Worm (Caenorhabditis elegans) whole organism, late embryonic: Measurements from ENCODE around the gene W04H10.6.

ENCODE experiments used
- C08G9.2 ChIP-seq: sonication (generic microtip); optimal IDR thresholded peaks from 2 replicates; lab custom pipeline; 2016; ENCODE audit warnings: mild to moderate bottlenecking, missing genetic modification characterization, moderate library complexity, missing compliant biosample characterization
- K02D7.2 ChIP-seq: sonication (generic microtip); optimal IDR thresholded peaks from 2 replicates; lab custom pipeline; 2017; ENCODE audit warnings: mild to moderate bottlenecking, missing genetic modification characterization, missing compliant biosample characterization
- T23F11.4 ChIP-seq: fragments of 200-800 bp; sonication (Bioruptor generic); optimal IDR thresholded peaks from 2 replicates; lab custom pipeline; 2018; ENCODE audit warnings: mild to moderate bottlenecking, missing genetic modification characterization, missing compliant biosample characterization
- ama-1 ChIP-seq: fragments of 150-350 bp; optimal IDR thresholded peaks from 2 replicates; lab custom pipeline; 2014
- ceh-14 ChIP-seq: sonication (generic microtip); optimal IDR thresholded peaks from 2 replicates; lab custom pipeline; 2016; ENCODE audit warnings: missing genotype, missing genetic modification characterization, missing compliant biosample characterization
- ceh-2 ChIP-seq: sonication (generic microtip); optimal IDR thresholded peaks from 2 replicates; lab custom pipeline; 2016; ENCODE audit warnings: missing genotype, missing genetic modification characterization, missing compliant biosample characterization
- ceh-31 ChIP-seq: sonication (generic microtip); optimal IDR thresholded peaks from 2 replicates; lab custom pipeline; 2016; ENCODE audit warnings: missing genetic modification characterization, missing compliant biosample characterization
- ceh-34 ChIP-seq: sonication (generic microtip); optimal IDR thresholded peaks from 2 replicates; lab custom pipeline; 2016; ENCODE audit warnings: mild to moderate bottlenecking, missing genetic modification characterization, missing compliant biosample characterization
- ceh-48 ChIP-seq: sonication (generic microtip); optimal IDR thresholded peaks from 2 replicates; lab custom pipeline; 2016; ENCODE audit warnings: missing genetic modification characterization, inconsistent platforms, missing compliant biosample characterization
- ceh-6 ChIP-seq: fragments of 200-800 bp; sonication (Bioruptor generic); optimal IDR thresholded peaks from 2 replicates; lab custom pipeline; 2018; ENCODE audit warnings: mild to moderate bottlenecking, missing genetic modification characterization, missing compliant biosample characterization
- dmd-4 ChIP-seq: sonication (generic microtip); optimal IDR thresholded peaks from 2 replicates; lab custom pipeline; 2016; ENCODE audit warnings: borderline replicate concordance, missing genetic modification characterization, missing compliant biosample characterization
- elt-2 ChIP-seq: sonication (generic microtip); optimal IDR thresholded peaks from 2 replicates; lab custom pipeline; 2016; ENCODE audit warnings: missing genetic modification reagents, missing genetic modification characterization, missing compliant biosample characterization
- ets-4 ChIP-seq: sonication (generic microtip); optimal IDR thresholded peaks from 2 replicates; lab custom pipeline; 2016; ENCODE audit warnings: missing genetic modification characterization, missing compliant biosample characterization
- eyg-1 ChIP-seq: sonication (generic microtip); optimal IDR thresholded peaks from 2 replicates; lab custom pipeline; 2016; ENCODE audit warnings: missing genotype, missing genetic modification characterization, missing compliant biosample characterization
- fax-1 ChIP-seq: sonication (generic microtip); optimal IDR thresholded peaks from 2 replicates; lab custom pipeline; 2016; ENCODE audit warnings: missing genotype, missing genetic modification characterization, missing compliant biosample characterization
- fkh-10 ChIP-seq: fragments of 150-350 bp; optimal IDR thresholded peaks from 2 replicates; lab custom pipeline; 2014; ENCODE audit warnings: missing biosample characterization, missing genetic modification reagents, missing genetic modification characterization
- fkh-6 ChIP-seq: sonication (generic microtip); optimal IDR thresholded peaks from 2 replicates; lab custom pipeline; 2016; ENCODE audit warnings: missing genetic modification characterization, missing compliant biosample characterization
- gmeb-2 ChIP-seq: sonication (generic microtip); optimal IDR thresholded peaks from 2 replicates; lab custom pipeline; 2016; ENCODE audit warnings: missing genetic modification characterization, inconsistent platforms, missing compliant biosample characterization
- hlh-13 ChIP-seq: fragments of 200-800 bp; sonication (Bioruptor generic); optimal IDR thresholded peaks from 2 replicates; lab custom pipeline; 2018; ENCODE audit warnings: mild to moderate bottlenecking, missing genetic modification characterization, missing compliant biosample characterization
- hlh-15 ChIP-seq: sonication (generic microtip); optimal IDR thresholded peaks from 2 replicates; lab custom pipeline; 2016; ENCODE audit warnings: missing genetic modification characterization, missing compliant biosample characterization
- hlh-6 ChIP-seq: sonication (generic microtip); optimal IDR thresholded peaks from 2 replicates; lab custom pipeline; 2016; ENCODE audit warnings: missing genotype, missing genetic modification characterization, missing compliant biosample characterization
- lim-6 ChIP-seq: sonication (generic microtip); optimal IDR thresholded peaks from 2 replicates; lab custom pipeline; 2016; ENCODE audit warnings: missing genetic modification characterization, missing compliant biosample characterization
- lin-11 ChIP-seq: fragments of 200-800 bp; sonication (Bioruptor generic); optimal IDR thresholded peaks from 2 replicates; lab custom pipeline; 2018; ENCODE audit warnings: mild to moderate bottlenecking, missing genetic modification characterization, missing compliant biosample characterization
- madf-2 ChIP-seq: sonication (generic microtip); optimal IDR thresholded peaks from 2 replicates; lab custom pipeline; 2017; ENCODE audit warnings: missing genetic modification characterization, missing compliant biosample characterization
- mec-3 ChIP-seq: sonication (generic microtip); optimal IDR thresholded peaks from 2 replicates; lab custom pipeline; 2016; ENCODE audit warnings: borderline replicate concordance, missing genetic modification characterization, missing compliant biosample characterization
- nfya-1 ChIP-seq: sonication (generic microtip); optimal IDR thresholded peaks from 2 replicates; lab custom pipeline; 2017; ENCODE audit warnings: missing genetic modification characterization, mild to moderate bottlenecking, missing compliant biosample characterization, antibody characterized with exemption, moderate library complexity
- nhr-11 ChIP-seq: fragments of 150-350 bp; optimal IDR thresholded peaks from 2 replicates; lab custom pipeline; 2014; ENCODE audit warnings: missing biosample characterization, missing genetic modification characterization
- nhr-232 ChIP-seq: sonication (generic microtip); optimal IDR thresholded peaks from 2 replicates; lab custom pipeline; 2016; ENCODE audit warnings: missing genetic modification characterization, missing compliant biosample characterization
- pag-3 ChIP-seq: sonication (generic microtip); optimal IDR thresholded peaks from 2 replicates; lab custom pipeline; 2016; ENCODE audit warnings: missing compliant biosample characterization, missing genetic modification characterization, borderline replicate concordance
- pax-1 ChIP-seq: fragments of 150-350 bp; optimal IDR thresholded peaks from 2 replicates; lab custom pipeline; 2014; ENCODE audit warnings: missing biosample characterization, missing genetic modification characterization
- pha-2 ChIP-seq: sonication (generic microtip); optimal IDR thresholded peaks from 2 replicates; lab custom pipeline; 2017; ENCODE audit warnings: mild to moderate bottlenecking, missing genetic modification characterization, missing compliant biosample characterization
- pha-4 ChIP-seq: fragments of 150-350 bp; optimal IDR thresholded peaks from 2 replicates; lab custom pipeline; 2018; ENCODE audit warnings: missing biosample characterization, missing genetic modification reagents, missing genetic modification characterization
- pros-1 ChIP-seq: fragments of 150-350 bp; optimal IDR thresholded peaks from 2 replicates; lab custom pipeline; 2014; ENCODE audit warnings: missing biosample characterization, missing genetic modification reagents, missing genetic modification characterization
- tbx-7 ChIP-seq: sonication (generic microtip); optimal IDR thresholded peaks from 2 replicates; lab custom pipeline; 2016; ENCODE audit warnings: missing genotype, missing genetic modification characterization, missing compliant biosample characterization
- unc-3 ChIP-seq, 2 experiments: fragments of 200-800 bp in 1 of 2; sonication (Bioruptor generic) in 1 of 2; sonication (generic microtip) in 1 of 2; conservative IDR thresholded peaks in 1 of 2; optimal IDR thresholded peaks in 1 of 2; 2 replicates each; pipeline versions ENCODE4 v1.3.6 to Lab custom; 2016 to 2022; ENCODE audit warnings: missing compliant biosample characterization in 2 of 2, missing genetic modification characterization in 2 of 2, missing genetic modification reagents in 1 of 2
- unc-55 ChIP-seq: sonication (generic microtip); optimal IDR thresholded peaks from 2 replicates; lab custom pipeline; 2017; ENCODE audit warnings: missing biosample characterization, missing genetic modification reagents, missing genetic modification characterization
- zip-5 ChIP-seq: sonication (generic microtip); optimal IDR thresholded peaks from 2 replicates; lab custom pipeline; 2016; ENCODE audit warnings: missing genetic modification characterization, missing compliant biosample characterization
- ztf-16 ChIP-seq: sonication (generic microtip); optimal IDR thresholded peaks from 2 replicates; lab custom pipeline; 2017; ENCODE audit warnings: missing genetic modification characterization, missing compliant biosample characterization

Gene W04H10.6

ce11 chrII:625926-626325, 17.7 kb upstream of the W04H10.6 start (continued):
- TF ChIP-seq mec-3 (no peak), unc-3 (GFP tag; conservative IDR thresholded peaks at IDR 0.05; lab: Robert Waterston, UW) (no peak), unc-3 (tag; optimal IDR thresholded peaks at IDR 0.05; lab: Kevin White, UChicago) (no peak), pax-1 (tag; lab: Kevin White, UChicago) (no peak), ceh-6 (no peak), elt-2 (no peak), fkh-10 (no peak), ceh-34 (tag; lab: Kevin White, UChicago) (peak; percentile 27), C08G9.2 (no peak), ets-4 (tag; lab: Kevin White, UChicago) (no peak), pros-1 (no peak), dmd-4 (tag; lab: Kevin White, UChicago) (no peak)

ce11 chrII:624443-624842, 16.2 kb upstream of the W04H10.6 start, which contains the start of gene T04B8.5:
Gene T04B8.5, minus strand, starts transcription at chrII:624543.
- TF ChIP-seq dmd-4 (tag; lab: Kevin White, UChicago) (no peak), fax-1 (tag; lab: Kevin White, UChicago) (no peak), zip-5 (tag; lab: Kevin White, UChicago) (no peak), hlh-6 (tag; lab: Kevin White, UChicago) (no peak), pha-2 (tag; lab: Kevin White, UChicago) (no peak), fkh-6 (no peak), ztf-16 (tag; lab: Kevin White, UChicago) (no peak), ets-4 (tag; lab: Kevin White, UChicago) (no peak), hlh-15 (tag; lab: Kevin White, UChicago) (no peak), lin-11 (no peak), madf-2 (no peak), pax-1 (tag; lab: Kevin White, UChicago) (no peak)

- TF ChIP-seq mec-3 (no peak), nfya-1 (peak; percentile 45), hlh-13 (GFP tag; lab: Kevin White, UChicago) (no peak), ama-1 (lab: Kevin White, UChicago) (no peak), eyg-1 (no peak), nhr-232 (tag; lab: Kevin White, UChicago) (no peak), unc-55 (peak; percentile 26), ceh-31 (tag; lab: Kevin White, UChicago) (peak; percentile 26), ceh-34 (tag; lab: Kevin White, UChicago) (peak; percentile 53), T23F11.4 (GFP tag; lab: Kevin White, UChicago) (no peak)
- TF ChIP-seq, all 69 proteins: peak for 4
Observed at ce11 chrII:622478-622877, 14.2 kb upstream of the W04H10.6 start.

ce11 chrII:621141-621540, 12.9 kb upstream of the W04H10.6 start:
- TF ChIP-seq pha-4 (tag; lab: Kevin White, UChicago) (no peak), unc-55 (no peak), K02D7.2 (tag; lab: Kevin White, UChicago) (no peak), nhr-11 (tag; lab: Kevin White, UChicago) (no peak), ceh-14 (tag; lab: Kevin White, UChicago) (no peak), gmeb-2 (tag; lab: Kevin White, UChicago) (no peak)

ce11 chrII:614701-615100, 6.5 kb upstream of the W04H10.6 start:
- TF ChIP-seq tbx-7 (no peak), ceh-14 (tag; lab: Kevin White, UChicago) (no peak), ceh-2 (tag; lab: Kevin White, UChicago) (no peak), ceh-48 (tag; lab: Kevin White, UChicago) (peak; percentile 48), mec-3 (no peak), pag-3 (tag; lab: Kevin White, UChicago) (no peak), lim-6 (tag; lab: Kevin White, UChicago) (no peak)
